Fruit fly (Drosophila melanogaster) whole organism, embryonic: Measurements from ENCODE around the gene Dsor1.

Experiments used
- Bgb ChIP-seq: fragments of 200-800 bp; sonication (Bioruptor generic); IDR thresholded peaks from 2 replicates; pipeline ENCODE4 v1.3.6; 2022; ENCODE audit warnings: missing biosample characterization, missing genetic modification characterization; ENCODE audit not compliant: partially characterized antibody
- CG10147 ChIP-seq: fragments of 200-800 bp; sonication (Bioruptor generic); optimal IDR thresholded peaks from 2 replicates; lab custom pipeline; 2019; ENCODE audit warnings: missing biosample characterization, mild to moderate bottlenecking, missing genetic modification characterization, moderate library complexity
- CG10565 ChIP-seq: fragments of 200-800 bp; sonication (Bioruptor generic); optimal IDR thresholded peaks from 3 replicates; lab custom pipeline; 2016; ENCODE audit warnings: missing biosample characterization, mild to moderate bottlenecking, missing genetic modification characterization
- CG11398 ChIP-seq: fragments of 200-800 bp; sonication (Bioruptor generic); optimal IDR thresholded peaks from 2 replicates; lab custom pipeline; 2016; ENCODE audit warnings: missing biosample characterization, missing genetic modification characterization
- CG11695 ChIP-seq: fragments of 200-800 bp; sonication (Bioruptor generic); IDR thresholded peaks from 3 replicates; pipeline ENCODE4 v1.3.6; 2022; ENCODE audit warnings: missing biosample characterization, missing genetic modification characterization
- CG12659 ChIP-seq: fragments of 200-800 bp; sonication (Bioruptor generic); optimal IDR thresholded peaks from 3 replicates; lab custom pipeline; 2017; ENCODE audit warnings: mild to moderate bottlenecking, missing biosample characterization, missing genetic modification reagents, missing genetic modification characterization
- CG13424 ChIP-seq: fragments of 200-800 bp; sonication (Bioruptor generic); optimal IDR thresholded peaks from 2 replicates; lab custom pipeline; 2019; ENCODE audit warnings: missing biosample characterization, mild to moderate bottlenecking, missing genetic modification characterization, moderate library complexity
- CG1647 ChIP-seq: fragments of 200-800 bp; sonication (Bioruptor generic); optimal IDR thresholded peaks from 3 replicates; lab custom pipeline; 2016; ENCODE audit warnings: missing biosample characterization, missing genetic modification characterization
- CG17612 ChIP-seq: fragments of 200-800 bp; sonication (Bioruptor generic); IDR thresholded peaks from 2 replicates; pipeline ENCODE4 v1.3.6; 2022; ENCODE audit warnings: missing biosample characterization, missing genetic modification characterization
- CG1792 ChIP-seq: fragments of 200-800 bp; sonication (Bioruptor generic); optimal IDR thresholded peaks from 2 replicates; lab custom pipeline; 2016; ENCODE audit warnings: missing biosample characterization, missing genetic modification characterization
- CG2116 ChIP-seq: fragments of 200-800 bp; sonication (Bioruptor generic); optimal IDR thresholded peaks from 3 replicates; lab custom pipeline; 2018; ENCODE audit warnings: missing biosample characterization, mild to moderate bottlenecking, missing genetic modification characterization
- CG2129 ChIP-seq: fragments of 200-800 bp; sonication (Bioruptor generic); IDR thresholded peaks from 2 replicates; pipeline ENCODE4 v1.3.6; 2022; ENCODE audit warnings: missing biosample characterization, missing genetic modification characterization; ENCODE audit not compliant: partially characterized antibody
- CG30020 ChIP-seq: fragments of 200-800 bp; optimal IDR thresholded peaks from 2 replicates; lab custom pipeline; 2019; ENCODE audit warnings: missing biosample characterization, mild to moderate bottlenecking, missing genetic modification characterization, moderate library complexity
- CG31388 ChIP-seq: fragments of 200-800 bp; sonication (Bioruptor generic); optimal IDR thresholded peaks from 2 replicates; lab custom pipeline; 2016; ENCODE audit warnings: missing biosample characterization, missing genetic modification characterization
- CG4360 ChIP-seq: fragments of 200-800 bp; sonication (Bioruptor generic); IDR thresholded peaks from 2 replicates; pipeline ENCODE4 v1.3.6; 2022; ENCODE audit warnings: missing biosample characterization, missing genetic modification characterization
- CG43689 ChIP-seq: fragments of 200-800 bp; sonication (Bioruptor generic); IDR thresholded peaks from 2 replicates; pipeline ENCODE4 v1.3.6; 2022; ENCODE audit warnings: missing biosample characterization, missing genetic modification characterization
- CG6813 ChIP-seq: fragments of 200-800 bp; sonication (Bioruptor generic); optimal IDR thresholded peaks from 2 replicates; lab custom pipeline; 2017; ENCODE audit warnings: missing biosample characterization, missing genetic modification characterization, mild to moderate bottlenecking, moderate library complexity, missing genetic modification reagents
- CG7556 ChIP-seq: fragments of 200-800 bp; sonication (Bioruptor generic); optimal IDR thresholded peaks from 2 replicates; lab custom pipeline; 2017; ENCODE audit warnings: missing biosample characterization, mild to moderate bottlenecking, missing genetic modification characterization
- CG7928 ChIP-seq: fragments of 200-800 bp; sonication (Bioruptor generic); optimal IDR thresholded peaks from 2 replicates; lab custom pipeline; 2017; ENCODE audit warnings: missing biosample characterization, mild to moderate bottlenecking, missing genetic modification characterization
- CoRest ChIP-seq: fragments of 200-800 bp; sonication (Bioruptor generic); optimal IDR thresholded peaks from 3 replicates; lab custom pipeline; 2018; ENCODE audit warnings: missing biosample characterization, mild to moderate bottlenecking, missing genetic modification characterization, moderate library complexity
- Deaf1 ChIP-seq: fragments of 200-800 bp; optimal IDR thresholded peaks from 3 replicates; lab custom pipeline; 2019; ENCODE audit warnings: missing biosample characterization, mild to moderate bottlenecking, missing genetic modification characterization, moderate library complexity
- Fer1 ChIP-seq: fragments of 200-800 bp; sonication (Bioruptor generic); optimal IDR thresholded peaks from 2 replicates; lab custom pipeline; 2017; ENCODE audit warnings: missing biosample characterization, mild to moderate bottlenecking, missing genetic modification characterization
- Gsc ChIP-seq: fragments of 200-800 bp; sonication (Bioruptor generic); IDR thresholded peaks from 2 replicates; pipeline ENCODE4 v1.3.6; 2022; ENCODE audit warnings: missing biosample characterization, missing genetic modification characterization
- Hey ChIP-seq: fragments of 200-800 bp; sonication (Bioruptor generic); optimal IDR thresholded peaks from 3 replicates; lab custom pipeline; 2018; ENCODE audit warnings: missing biosample characterization, mild to moderate bottlenecking, missing genetic modification characterization
- Hr39 ChIP-seq: fragments of >200 bp; optimal IDR thresholded peaks from 2 replicates; lab custom pipeline; 2017
- Hr78 ChIP-seq, 2 experiments: fragments of 200-800 bp in 1 of 2; fragments of >200 bp in 1 of 2; sonication (Bioruptor generic) in 1 of 2; optimal IDR thresholded peaks; 2 replicates each; lab custom pipeline; 2017 to 2019; ENCODE audit warnings: missing biosample characterization in 2 of 2, missing genetic modification characterization in 2 of 2, mild to moderate bottlenecking in 1 of 2, moderate library complexity in 1 of 2
- Lhr ChIP-seq: fragments of 200-800 bp; sonication (Bioruptor generic); optimal IDR thresholded peaks from 3 replicates; lab custom pipeline; 2017; ENCODE audit warnings: mild to moderate bottlenecking, missing biosample characterization, missing genetic modification reagents, missing genetic modification characterization
- Mrtf ChIP-seq: fragments of 200-800 bp; sonication (Bioruptor generic); IDR thresholded peaks from 3 replicates; pipeline ENCODE4 v1.3.6; 2022; ENCODE audit warnings: missing biosample characterization, missing genetic modification characterization
- NfI ChIP-seq: fragments of 200-800 bp; sonication (Bioruptor generic); optimal IDR thresholded peaks from 3 replicates; lab custom pipeline; 2018; ENCODE audit warnings: missing biosample characterization, mild to moderate bottlenecking, missing genetic modification characterization, moderate library complexity
- Rx ChIP-seq: fragments of 200-800 bp; sonication (Bioruptor generic); IDR thresholded peaks from 2 replicates; pipeline ENCODE4 v1.3.6; 2022; ENCODE audit warnings: missing biosample characterization, missing genetic modification characterization
- Scr ChIP-seq: fragments of 200-800 bp; sonication (Bioruptor generic); IDR thresholded peaks from 2 replicates; pipeline ENCODE4 v1.3.6; 2022; ENCODE audit warnings: missing biosample characterization, missing genetic modification characterization; ENCODE audit not compliant: partially characterized antibody
- Side ChIP-seq: fragments of 200-800 bp; sonication (Bioruptor generic); optimal IDR thresholded peaks from 2 replicates; lab custom pipeline; 2016; ENCODE audit warnings: missing biosample characterization, missing genetic modification characterization
- Tbp ChIP-seq: fragments of >200 bp; optimal IDR thresholded peaks from 2 replicates; lab custom pipeline; 2018; ENCODE audit warnings: missing biosample characterization, missing genetic modification characterization
- ash1 ChIP-seq: fragments of 200-800 bp; sonication (Bioruptor generic); optimal IDR thresholded peaks from 2 replicates; lab custom pipeline; 2018; ENCODE audit warnings: missing biosample characterization, mild to moderate bottlenecking, missing genetic modification characterization
- br ChIP-seq: fragments of >200 bp; optimal IDR thresholded peaks from 2 replicates; lab custom pipeline; 2017
- chif ChIP-seq, 2 experiments: fragments of 200-800 bp; sonication (Bioruptor generic); optimal IDR thresholded peaks; 3 replicates each; lab custom pipeline; 2016; ENCODE audit warnings: missing biosample characterization in 2 of 2, missing genetic modification characterization in 2 of 2
- crol ChIP-seq: fragments of 200-800 bp; sonication (Bioruptor generic); IDR thresholded peaks from 2 replicates; pipeline ENCODE4 v1.3.6; 2022; ENCODE audit warnings: missing biosample characterization, missing genetic modification characterization
- disco-r ChIP-seq: fragments of 200-800 bp; sonication (Bioruptor generic); optimal IDR thresholded peaks from 2 replicates; lab custom pipeline; 2016; ENCODE audit warnings: missing biosample characterization, missing genetic modification characterization
- gt ChIP-seq: fragments of 200-800 bp; sonication (Bioruptor generic); IDR thresholded peaks from 2 replicates; pipeline ENCODE4 v1.3.6; 2022; ENCODE audit warnings: missing biosample characterization, missing genetic modification characterization
- jumu ChIP-seq: fragments of 200-800 bp; sonication (Bioruptor generic); optimal IDR thresholded peaks from 3 replicates; lab custom pipeline; 2016; ENCODE audit warnings: missing biosample characterization, missing genetic modification characterization
- lilli ChIP-seq: fragments of 200-800 bp; sonication (Bioruptor generic); optimal IDR thresholded peaks from 3 replicates; lab custom pipeline; 2016; ENCODE audit warnings: missing biosample characterization, missing genetic modification characterization
- nerfin-1 ChIP-seq: fragments of 200-800 bp; sonication (Bioruptor generic); optimal IDR thresholded peaks from 3 replicates; lab custom pipeline; 2019; ENCODE audit warnings: missing biosample characterization, mild to moderate bottlenecking, missing genetic modification characterization, moderate library complexity
- otp ChIP-seq: fragments of 200-800 bp; sonication (Bioruptor generic); IDR thresholded peaks from 3 replicates; pipeline ENCODE4, ENCODE4 v1.3.6; 2022; ENCODE audit warnings: missing biosample characterization, missing genetic modification characterization
- pum ChIP-seq: fragments of 200-800 bp; sonication (Bioruptor generic); optimal IDR thresholded peaks from 2 replicates; lab custom pipeline; 2016; ENCODE audit warnings: missing biosample characterization, missing genetic modification characterization
- sens ChIP-seq: fragments of 200-800 bp; sonication (Bioruptor generic); peaks from one replicate; lab custom pipeline; 2016; ENCODE audit warnings: missing biosample characterization, missing genetic modification characterization
- sisA ChIP-seq: fragments of 200-800 bp; sonication (Bioruptor generic); IDR thresholded peaks from 2 replicates; pipeline ENCODE4 v1.3.6; 2022; ENCODE audit warnings: missing biosample characterization, missing genetic modification characterization
- sna ChIP-seq: fragments of 200-800 bp; sonication (Bioruptor generic); IDR thresholded peaks from 2 replicates; pipeline ENCODE4 v1.3.6; 2022; ENCODE audit warnings: missing biosample characterization, missing genetic modification characterization; ENCODE audit not compliant: partially characterized antibody
- tin ChIP-seq: fragments of 200-800 bp; sonication (Bioruptor generic); optimal IDR thresholded peaks from 3 replicates; lab custom pipeline; 2016; ENCODE audit warnings: missing biosample characterization, missing genetic modification characterization
- trh ChIP-seq: fragments of 200-800 bp; sonication (Bioruptor generic); optimal IDR thresholded peaks from 2 replicates; lab custom pipeline; 2016; ENCODE audit warnings: missing biosample characterization, missing genetic modification characterization
- usp ChIP-seq: fragments of >200 bp; optimal IDR thresholded peaks from 2 replicates; lab custom pipeline; 2017; ENCODE audit warnings: missing biosample characterization, missing genetic modification characterization
- wdn ChIP-seq: fragments of 200-800 bp; sonication (Bioruptor generic); IDR thresholded peaks from 2 replicates; pipeline ENCODE4 v1.3.6; 2022; ENCODE audit warnings: missing biosample characterization, missing genetic modification characterization
- zfh1 ChIP-seq: fragments of 200-800 bp; sonication (Bioruptor generic); IDR thresholded peaks from 3 replicates; pipeline ENCODE4 v1.3.6; 2022; ENCODE audit warnings: missing biosample characterization, missing genetic modification characterization

Gene Dsor1

dm6 chrX:9282783-9283289 lies 35.7 kb downstream of the Dsor1 start, which contains the start of gene c11.1 (continued):
- TF ChIP-seq jumu (GFP tag; lab: Kevin White, UChicago) (no peak), NfI (no peak), CG2116 (GFP tag; lab: Kevin White, UChicago) (peak; percentile 24), crol (GFP tag; lab: Robert Waterston, UW) (peak; percentile 51), CG6813 (no peak), CG10147 (GFP tag; lab: Kevin White, UChicago) (no peak), otp (GFP tag; lab: Robert Waterston, UW) (no peak), ash1 (no peak), CG17612 (GFP tag; lab: Robert Waterston, UW) (no peak), CG12659 (GFP tag; lab: Kevin White, UChicago) (peak; percentile 64), sisA (GFP tag; lab: Robert Waterston, UW) (no peak), pum (no peak), CG30020 (tag; lab: Kevin White, UChicago) (no peak), nerfin-1 (tag; lab: Kevin White, UChicago) (peak; percentile 97), Lhr (peak; percentile 75), Rx (GFP tag; lab: Robert Waterston, UW) (no peak), Bgb (GFP tag; lab: Robert Waterston, UW) (peak; percentile 36; the same call in 1 of the 2 replicates), CG11398 (GFP tag; lab: Kevin White, UChicago) (no peak), br (lab: Kevin White, UChicago) (no peak), CG13424 (tag; lab: Kevin White, UChicago) (no peak), disco-r (GFP tag; lab: Kevin White, UChicago) (no peak), CG2129 (GFP tag; lab: Robert Waterston, UW) (no peak), gt (no peak), CG11695 (GFP tag; lab: Robert Waterston, UW) (no peak), sna (0 out of 2 replicates have a peak, but pooled peaks have one; percentile 35), Fer1 (GFP tag; lab: Kevin White, UChicago) (peak; percentile 16), Tbp (no peak), CG7556 (GFP tag; lab: Kevin White, UChicago) (no peak), CG1792 (no peak), Scr (GFP tag; lab: Robert Waterston, UW) (no peak), CG7928 (no peak), CG31388 (no peak), Hr39 (lab: Kevin White, UChicago) (no peak), usp (GFP tag; lab: Kevin White, UChicago) (no peak), chif (GFP tag; optimal IDR thresholded peaks at IDR 0.05; lab: Kevin White, UChicago) (no peak), trh (no peak), Mrtf (GFP tag; lab: Robert Waterston, UW) (no peak), CG1647 (GFP tag; lab: Kevin White, UChicago) (no peak), lilli (no peak), CoRest (tag; lab: Kevin White, UChicago) (peak; percentile 24), zfh1 (GFP tag; lab: Robert Waterston, UW) (no peak), CG10565 (GFP tag; lab: Kevin White, UChicago) (no peak), CG4360 (GFP tag; lab: Robert Waterston, UW) (no peak), Hey (no peak), Hr78 (GFP tag; optimal IDR thresholded peaks at IDR 0.05; lab: Kevin White, UChicago) (no peak), wdn (no peak), CG43689 (GFP tag; lab: Robert Waterston, UW) (no peak), sens (GFP tag; lab: Kevin White, UChicago) (peak; percentile 68), tin (GFP tag; lab: Kevin White, UChicago) (no peak), Deaf1 (no peak), Gsc (GFP tag; lab: Robert Waterston, UW) (no peak), Side (GFP tag; lab: Kevin White, UChicago) (no peak)
